Worm (Caenorhabditis elegans) whole organism, L1 larva: Measurements from ENCODE around the gene irld-67.

ENCODE experiments used
- C04F5.9 ChIP-seq: sonication (generic microtip); optimal IDR thresholded peaks from 2 replicates; lab custom pipeline; 2016; ENCODE audit warnings: missing genetic modification characterization, missing compliant biosample characterization
- C16A3.4 ChIP-seq: fragments of 150-350 bp; optimal IDR thresholded peaks from 2 replicates; lab custom pipeline; 2014; ENCODE audit warnings: missing biosample characterization, missing genetic modification characterization
- C34B4.2 ChIP-seq: sonication (generic microtip); optimal IDR thresholded peaks from 2 replicates; lab custom pipeline; 2017; ENCODE audit warnings: mild to moderate bottlenecking, missing genetic modification characterization, missing compliant biosample characterization
- F16B12.6 ChIP-seq: fragments of 150-350 bp; optimal IDR thresholded peaks from 2 replicates; lab custom pipeline; 2014; ENCODE audit warnings: missing biosample characterization, missing genetic modification characterization
- Y116A8C.19 ChIP-seq: sonication (generic microtip); optimal IDR thresholded peaks from 2 replicates; lab custom pipeline; 2016; ENCODE audit warnings: missing compliant biosample characterization, missing genetic modification characterization, borderline replicate concordance
- alr-1 ChIP-seq: fragments of 200-800 bp; sonication (Bioruptor generic); optimal IDR thresholded peaks from 2 replicates; lab custom pipeline; 2018; ENCODE audit warnings: borderline replicate concordance, mild to moderate bottlenecking, missing genetic modification characterization, missing compliant biosample characterization
- aly-2 ChIP-seq: fragments of 150-350 bp; optimal IDR thresholded peaks from 2 replicates; lab custom pipeline; 2014; ENCODE audit warnings: missing biosample characterization, missing genetic modification characterization
- ama-1 ChIP-seq: fragments of 150-350 bp; optimal IDR thresholded peaks from 2 replicates; lab custom pipeline; 2014
- ceh-63 ChIP-seq: fragments of 200-800 bp; sonication (Bioruptor generic); optimal IDR thresholded peaks from 2 replicates; lab custom pipeline; 2018; ENCODE audit warnings: mild to moderate bottlenecking, missing genetic modification characterization, missing compliant biosample characterization
- ceh-8 ChIP-seq: fragments of 200-800 bp; sonication (Bioruptor generic); optimal IDR thresholded peaks from 2 replicates; lab custom pipeline; 2018; ENCODE audit warnings: mild to moderate bottlenecking, missing genetic modification characterization, moderate library complexity, missing compliant biosample characterization
- ceh-90 ChIP-seq: sonication (generic microtip); optimal IDR thresholded peaks from 2 replicates; lab custom pipeline; 2016; ENCODE audit warnings: missing genetic modification characterization, missing compliant biosample characterization
- ces-1 ChIP-seq: fragments of 150-350 bp; optimal IDR thresholded peaks from 2 replicates; lab custom pipeline; 2014; ENCODE audit warnings: missing biosample characterization, missing genetic modification reagents, missing genetic modification characterization
- efl-1 ChIP-seq, 4 experiments: fragments of 150-350 bp; optimal IDR thresholded peaks in 3 of 4; peaks in 1 of 4; 1 replicate in 1 of 4; 2 replicates in 3 of 4; lab custom pipeline; 2014; ENCODE audit warnings: missing biosample characterization in 2 of 4, missing genetic modification characterization in 2 of 4, missing genetic modification reagents in 2 of 4
- efl-3 ChIP-seq: fragments of 200-800 bp; sonication (Bioruptor generic); optimal IDR thresholded peaks from 2 replicates; lab custom pipeline; 2018; ENCODE audit warnings: mild to moderate bottlenecking, missing genetic modification characterization, missing compliant biosample characterization
- egl-13 ChIP-seq: sonication (generic microtip); optimal IDR thresholded peaks from 2 replicates; lab custom pipeline; 2016; ENCODE audit warnings: missing genotype, missing genetic modification reagents, missing genetic modification characterization, missing compliant biosample characterization
- egl-27 ChIP-seq, 2 experiments: fragments of 150-350 bp in 1 of 2; sonication (generic microtip); optimal IDR thresholded peaks; 3 replicates each; lab custom pipeline; 2017 to 2018; ENCODE audit warnings: missing biosample characterization in 2 of 2, missing genetic modification characterization in 2 of 2, missing genetic modification reagents in 2 of 2
- elt-3 ChIP-seq, 6 experiments: fragments of 150-350 bp in 1 of 6; sonication (generic microtip); optimal IDR thresholded peaks; 2 replicates each; lab custom pipeline; 2017 to 2018; ENCODE audit warnings: missing biosample characterization in 6 of 6, missing genetic modification characterization in 6 of 6, inconsistent platforms in 1 of 6
- ets-5 ChIP-seq: fragments of 200-800 bp; sonication (Bioruptor generic); IDR thresholded peaks from 2 replicates; pipeline ENCODE4 v1.3.6; 2022; ENCODE audit warnings: missing genetic modification characterization, missing compliant biosample characterization
- fkh-4 ChIP-seq: sonication (generic microtip); optimal IDR thresholded peaks from 2 replicates; lab custom pipeline; 2016; ENCODE audit warnings: missing compliant biosample characterization, missing genetic modification characterization, borderline replicate concordance
- fkh-8 ChIP-seq: sonication (generic microtip); optimal IDR thresholded peaks from 2 replicates; lab custom pipeline; 2016; ENCODE audit warnings: mild to moderate bottlenecking, missing genetic modification characterization, missing compliant biosample characterization
- fos-1 ChIP-seq: fragments of 150-350 bp; optimal IDR thresholded peaks from 2 replicates; lab custom pipeline; 2014; ENCODE audit warnings: missing biosample characterization, missing genetic modification characterization
- grh-1 ChIP-seq: fragments of 200-800 bp; sonication (Bioruptor generic); IDR thresholded peaks from 2 replicates; pipeline ENCODE4 v1.3.6; 2022; ENCODE audit warnings: missing genetic modification reagents, missing genetic modification characterization, missing compliant biosample characterization
- hlh-17 ChIP-seq: fragments of 200-800 bp; sonication (Bioruptor generic); optimal IDR thresholded peaks from 2 replicates; lab custom pipeline; 2018; ENCODE audit warnings: missing genetic modification characterization, mild to moderate bottlenecking, missing compliant biosample characterization, moderate library complexity, borderline replicate concordance
- lin-14 ChIP-seq: fragments of 200-800 bp; sonication (Bioruptor generic); optimal IDR thresholded peaks from 2 replicates; lab custom pipeline; 2018; ENCODE audit warnings: mild to moderate bottlenecking, missing genetic modification characterization, moderate library complexity, missing compliant biosample characterization
- lin-15B ChIP-seq: fragments of 150-350 bp; sonication (generic microtip); optimal IDR thresholded peaks from 3 replicates; lab custom pipeline; 2014; ENCODE audit warnings: missing biosample characterization, missing genetic modification characterization
- lin-35 ChIP-seq, 2 experiments: fragments of 150-350 bp; optimal IDR thresholded peaks; 2 replicates each; lab custom pipeline; 2014; ENCODE audit warnings: missing biosample characterization in 2 of 2, missing genetic modification characterization in 2 of 2, missing genetic modification reagents in 2 of 2
- lin-39 ChIP-seq: fragments of 150-350 bp; optimal IDR thresholded peaks from 2 replicates; lab custom pipeline; 2014; ENCODE audit warnings: missing biosample characterization, missing genetic modification reagents, missing genetic modification characterization
- lsy-2 ChIP-seq, 2 experiments: fragments of 150-350 bp; optimal IDR thresholded peaks; 2 replicates each; lab custom pipeline; 2014; ENCODE audit warnings: missing biosample characterization in 2 of 2, missing genetic modification characterization in 2 of 2
- mab-9 ChIP-seq: fragments of 200-800 bp; sonication (Bioruptor generic); IDR thresholded peaks from 2 replicates; pipeline ENCODE4 v1.3.6; 2022; ENCODE audit warnings: missing genetic modification reagents, missing genetic modification characterization, missing compliant biosample characterization
- mef-2 ChIP-seq: fragments of 150-350 bp; optimal IDR thresholded peaks from 2 replicates; lab custom pipeline; 2014; ENCODE audit warnings: missing biosample characterization, missing genetic modification characterization
- mep-1 ChIP-seq: fragments of 150-350 bp; optimal IDR thresholded peaks from 2 replicates; lab custom pipeline; 2014; ENCODE audit warnings: missing biosample characterization, missing genetic modification characterization
- nhr-20 ChIP-seq: sonication (generic microtip); optimal IDR thresholded peaks from 2 replicates; lab custom pipeline; 2016; ENCODE audit warnings: mild to moderate bottlenecking, missing genetic modification characterization, missing compliant biosample characterization
- nhr-237 ChIP-seq: fragments of 150-350 bp; optimal IDR thresholded peaks from 2 replicates; lab custom pipeline; 2014; ENCODE audit warnings: missing biosample characterization, missing genetic modification characterization
- nhr-71 ChIP-seq: sonication (generic microtip); optimal IDR thresholded peaks from 2 replicates; lab custom pipeline; 2016; ENCODE audit warnings: mild to moderate bottlenecking, missing genetic modification characterization, moderate library complexity, missing compliant biosample characterization
- nhr-76 ChIP-seq: sonication (generic microtip); optimal IDR thresholded peaks from 2 replicates; lab custom pipeline; 2017; ENCODE audit warnings: missing biosample characterization, missing genetic modification characterization
- nhr-84 ChIP-seq: sonication (generic microtip); optimal IDR thresholded peaks from 2 replicates; lab custom pipeline; 2017; ENCODE audit warnings: missing biosample characterization, missing genetic modification characterization
- nhr-85 ChIP-seq: sonication (generic microtip); peaks from one replicate; lab custom pipeline; 2016; ENCODE audit warnings: missing genetic modification characterization, inconsistent platforms, missing compliant biosample characterization
- nhr-90 ChIP-seq: sonication (generic microtip); optimal IDR thresholded peaks from 2 replicates; lab custom pipeline; 2016; ENCODE audit warnings: mild to moderate bottlenecking, missing genetic modification characterization, missing compliant biosample characterization; ENCODE audit not compliant: poor library complexity
- pax-3 ChIP-seq: fragments of 200-800 bp; sonication (Bioruptor generic); optimal IDR thresholded peaks from 2 replicates; lab custom pipeline; 2018; ENCODE audit warnings: mild to moderate bottlenecking, missing genetic modification characterization, moderate library complexity, missing compliant biosample characterization
- skn-1 ChIP-seq: fragments of 150-350 bp; optimal IDR thresholded peaks from 2 replicates; lab custom pipeline; 2014; ENCODE audit warnings: missing biosample characterization, missing genetic modification characterization
- snpc-4 ChIP-seq: fragments of 150-350 bp; optimal IDR thresholded peaks from 2 replicates; lab custom pipeline; 2014; ENCODE audit warnings: missing biosample characterization, missing genetic modification characterization
- sox-4 ChIP-seq: sonication (generic microtip); optimal IDR thresholded peaks from 2 replicates; lab custom pipeline; 2016; ENCODE audit warnings: missing genetic modification characterization, missing compliant biosample characterization
- sup-37 ChIP-seq: fragments of 200-800 bp; sonication (Bioruptor generic); optimal IDR thresholded peaks from 2 replicates; lab custom pipeline; 2018; ENCODE audit warnings: mild to moderate bottlenecking, missing genetic modification characterization, missing compliant biosample characterization
- tbx-2 ChIP-seq: sonication (generic microtip); optimal IDR thresholded peaks from 2 replicates; lab custom pipeline; 2016; ENCODE audit warnings: missing genetic modification characterization, missing compliant biosample characterization
- unc-30 ChIP-seq: sonication (generic microtip); optimal IDR thresholded peaks from 2 replicates; lab custom pipeline; 2017; ENCODE audit warnings: missing biosample characterization, missing genetic modification characterization
- unc-98 ChIP-seq: fragments of 200-800 bp; sonication (Bioruptor generic); IDR thresholded peaks from 2 replicates; pipeline ENCODE4 v1.3.6; 2022; ENCODE audit warnings: missing genetic modification characterization, missing compliant biosample characterization
- vab-15 ChIP-seq: sonication (generic microtip); optimal IDR thresholded peaks from 2 replicates; lab custom pipeline; 2017; ENCODE audit warnings: missing genotype, mild to moderate bottlenecking, missing genetic modification characterization, missing compliant biosample characterization
- zip-4 ChIP-seq: fragments of 200-800 bp; sonication (Bioruptor generic); optimal IDR thresholded peaks from 2 replicates; lab custom pipeline; 2018; ENCODE audit warnings: mild to moderate bottlenecking, missing genetic modification characterization, moderate library complexity, missing compliant biosample characterization

Gene irld-67

ce11 chrII:2894295-2894694 lies 40.0 kb downstream of the irld-67 start, which contains the start of gene sqv-2:
sqv-2 (minus strand) TSS chrII:2894395.
- no peak for TF ChIP-seq Y116A8C.19 (tag; lab: Kevin White, UChicago)
- TF ChIP-seq aly-2 (tag; lab: Kevin White, UChicago): no peak
- TF ChIP-seq efl-1 (optimal IDR thresholded peaks at IDR 0.05; lab: Kevin White, UChicago): no peak
- peak in 1 of 2 experiments; percentile 57 for TF ChIP-seq efl-1 (GFP tag; optimal IDR thresholded peaks at IDR 0.05 in 1 of 2; lab: Kevin White, UChicago)
- TF ChIP-seq nhr-20: no peak
- no peak for TF ChIP-seq F16B12.6 (tag; lab: Kevin White, UChicago)
- TF ChIP-seq, all 84 proteins: peak for 1

DNA sequence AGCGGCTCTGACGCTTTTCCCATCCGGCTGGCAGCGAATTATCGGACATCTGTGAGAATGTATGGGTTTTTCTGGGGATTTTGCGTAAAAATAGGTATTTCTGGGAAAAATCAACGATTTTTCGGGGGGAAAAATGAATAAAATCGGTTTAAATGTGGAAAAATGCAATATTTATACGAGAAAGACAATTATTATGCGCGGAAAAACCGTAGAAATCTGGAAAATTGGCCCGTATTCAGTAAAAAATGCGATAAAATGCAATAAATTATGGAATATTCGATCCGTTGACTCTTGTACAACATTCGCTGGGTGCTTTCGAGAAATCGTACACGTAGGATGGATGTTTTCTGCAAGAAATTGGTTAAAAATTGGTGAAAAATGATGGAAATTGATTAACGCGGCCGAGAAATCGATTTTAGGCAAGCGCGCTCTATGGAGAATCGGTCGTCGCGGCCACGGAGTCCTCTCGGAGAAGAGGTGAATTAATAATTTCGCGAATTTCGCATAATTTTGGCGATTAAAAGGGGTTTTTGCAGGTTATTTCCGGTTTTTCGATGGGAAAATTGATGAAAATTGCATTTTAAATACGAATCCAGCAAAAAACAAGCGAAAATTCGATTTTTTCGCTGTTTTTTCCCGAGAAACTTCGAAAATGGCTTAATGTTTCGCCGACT lies 45.2 kb downstream of the irld-67 start, which contains the start of gene pinn-1:
pinn-1 (minus strand) TSS at position 51 of the 674 bp plus-strand sequence.
- TF ChIP-seq tbx-2 (tag; lab: Kevin White, UChicago) (peak; percentile 95), lsy-2 (tag; optimal IDR thresholded peaks at IDR 0.05; lab: Kevin White, UChicago) (peak; percentile 90 to 91), nhr-20 (peak; percentile 92), lin-39 (tag; lab: Kevin White, UChicago) (peak; percentile 81), ceh-90 (tag; lab: Kevin White, UChicago) (peak; percentile 97), nhr-237 (tag; lab: Kevin White, UChicago) (peak; percentile 53), egl-27 (tag; optimal IDR thresholded peaks at IDR 0.05; lab: Kevin White, UChicago) (no peak), sup-37 (GFP tag; lab: Kevin White, UChicago) (peak; percentile 83), sox-4 (tag; lab: Kevin White, UChicago) (peak; percentile 95), nhr-71 (peak; percentile 96), mab-9 (GFP tag; lab: Robert Waterston, UW) (peak; percentile 95), grh-1 (GFP tag; lab: Robert Waterston, UW) (peak; percentile 90), ceh-63 (peak; percentile 55), nhr-84 (tag; lab: Kevin White, UChicago) (no peak), hlh-17 (GFP tag; lab: Kevin White, UChicago) (peak; percentile 96), elt-3 (tag; optimal IDR thresholded peaks at IDR 0.05; lab: Kevin White, UChicago) (peak in 2 of 6 experiments; percentile 74 to 76), unc-98 (GFP tag; lab: Robert Waterston, UW) (peak; percentile 94), unc-30 (tag; lab: Kevin White, UChicago) (no peak), fkh-4 (tag; lab: Kevin White, UChicago) (peak; percentile 99), ama-1 (lab: Kevin White, UChicago) (no peak), mef-2 (tag; lab: Kevin White, UChicago) (peak; percentile 53), skn-1 (tag; lab: Kevin White, UChicago) (peak; percentile 84), efl-1 (optimal IDR thresholded peaks at IDR 0.05; lab: Kevin White, UChicago) (peak; percentile 87 to 89), efl-1 (GFP tag; optimal IDR thresholded peaks at IDR 0.05 in 1 of 2; lab: Kevin White, UChicago) (peak; percentile 83 to 98), Y116A8C.19 (tag; lab: Kevin White, UChicago) (peak; percentile 88), fos-1 (tag; lab: Kevin White, UChicago) (peak; percentile 50), mep-1 (peak; percentile 81), lin-35 (GFP tag; optimal IDR thresholded peaks at IDR 0.05; lab: Kevin White, UChicago) (peak; percentile 85 to 87), ces-1 (GFP tag; lab: Kevin White, UChicago) (no peak), ets-5 (GFP tag; lab: Robert Waterston, UW) (no peak), snpc-4 (tag; lab: Kevin White, UChicago) (peak; percentile 75), C16A3.4 (tag; lab: Kevin White, UChicago) (peak; percentile 90), pax-3 (tag; lab: Kevin White, UChicago) (peak; percentile 97), lin-15B (tag; lab: Kevin White, UChicago) (peak; percentile 94), ceh-8 (GFP tag; lab: Kevin White, UChicago) (peak; percentile 85), nhr-85 (peak; percentile 97), fkh-8 (peak; percentile 96), alr-1 (no peak), zip-4 (GFP tag; lab: Kevin White, UChicago) (peak; percentile 85), efl-3 (GFP tag; lab: Kevin White, UChicago) (peak; percentile 89), lin-14 (GFP tag; lab: Kevin White, UChicago) (peak; percentile 92), nhr-76 (tag; lab: Kevin White, UChicago) (no peak), nhr-90 (peak; percentile 98), C34B4.2 (peak; percentile 74), C04F5.9 (peak; percentile 97), egl-13 (tag; lab: Kevin White, UChicago) (peak; percentile 97), vab-15 (tag; lab: Kevin White, UChicago) (peak; percentile 97)
